Worm (Caenorhabditis elegans) whole organism, L4 larva: Measurements from ENCODE around the gene sru-1.

ENCODE experiments used
- daf-16 ChIP-seq, 3 experiments: sonication (generic microtip); optimal IDR thresholded peaks; 2 replicates each; lab custom pipeline; 2016 to 2017; ENCODE audit warnings: missing genetic modification characterization in 3 of 3, missing genetic modification reagents in 3 of 3, mild to moderate bottlenecking in 2 of 3, missing compliant biosample characterization in 2 of 3, missing biosample characterization in 1 of 3, moderate library complexity in 1 of 3
- dve-1 ChIP-seq: sonication (generic microtip); optimal IDR thresholded peaks from 2 replicates; lab custom pipeline; 2017; ENCODE audit warnings: antibody characterized with exemption, mild to moderate bottlenecking, missing genetic modification characterization, missing compliant biosample characterization; ENCODE audit not compliant: insufficient read depth
- lir-3 ChIP-seq: sonication (generic microtip); optimal IDR thresholded peaks from 2 replicates; lab custom pipeline; 2016; ENCODE audit warnings: mild to moderate bottlenecking, missing genetic modification characterization, missing compliant biosample characterization
- snpc-1.2 ChIP-seq: fragments of 200-800 bp; sonication (Bioruptor generic); IDR thresholded peaks from 2 replicates; pipeline ENCODE4 v1.3.6; 2022; ENCODE audit warnings: missing genetic modification reagents, missing genetic modification characterization, missing compliant biosample characterization
- snpc-4 ChIP-seq: fragments of 150-350 bp; optimal IDR thresholded peaks from 2 replicates; lab custom pipeline; 2014; ENCODE audit warnings: missing biosample characterization, missing genetic modification characterization

ce11 chrIV:9485040-9485439 lies 3.4 kb upstream of the sru-1 start, which contains the start of gene gadr-2:
- TF ChIP-seq snpc-1.2 (no peak), snpc-4 (no peak), lir-3 (tag; lab: Kevin White, UChicago) (no peak), daf-16 (GFP tag; optimal IDR thresholded peaks at IDR 0.05; lab: Kevin White, UChicago) (no peak), daf-16 (tag; optimal IDR thresholded peaks at IDR 0.05; lab: Kevin White, UChicago) (no peak), dve-1 (tag; lab: Kevin White, UChicago) (no peak)
